Fruit fly (Drosophila melanogaster) whole organism, wandering third instar larva: ENCODE data around the gene CG44153.

Experiments used
- Abd-B ChIP-seq: fragments of >200 bp; optimal IDR thresholded peaks from 2 replicates; lab custom pipeline; 2017; ENCODE audit warnings: missing biosample characterization, missing genetic modification characterization
- CG32264 ChIP-seq: fragments of 200-800 bp; sonication (Bioruptor generic); optimal IDR thresholded peaks from 2 replicates; lab custom pipeline; 2016; ENCODE audit warnings: missing biosample characterization, missing genetic modification characterization
- CG9705 ChIP-seq: fragments of 200-800 bp; sonication (Bioruptor generic); optimal IDR thresholded peaks from 2 replicates; lab custom pipeline; 2018; ENCODE audit warnings: missing biosample characterization, mild to moderate bottlenecking, missing genetic modification characterization
- CrebA ChIP-seq: fragments of 200-800 bp; sonication (Bioruptor generic); optimal IDR thresholded peaks from 2 replicates; lab custom pipeline; 2016; ENCODE audit warnings: missing biosample characterization, mild to moderate bottlenecking, missing genetic modification characterization, borderline replicate concordance
- Dfd ChIP-seq: fragments of >200 bp; optimal IDR thresholded peaks from 2 replicates; lab custom pipeline; 2017; ENCODE audit warnings: missing biosample characterization, missing genetic modification characterization
- Dif ChIP-seq: fragments of 200-275, 200-300 bp; sonication (Bioruptor generic); optimal IDR thresholded peaks from 2 replicates; lab custom pipeline; 2018; ENCODE audit warnings: missing biosample characterization, missing genetic modification characterization; ENCODE audit not compliant: partially characterized antibody
- GATAd ChIP-seq: sonication (Bioruptor generic); optimal IDR thresholded peaks from 2 replicates; lab custom pipeline; 2016; ENCODE audit warnings: missing biosample characterization, missing genetic modification characterization
- HLH106 ChIP-seq: fragments of 200-800 bp; optimal IDR thresholded peaks from 3 replicates; lab custom pipeline; 2019; ENCODE audit warnings: missing biosample characterization, mild to moderate bottlenecking, missing genetic modification characterization, moderate library complexity
- Hnf4 ChIP-seq: fragments of 200-800 bp; sonication (Bioruptor generic); optimal IDR thresholded peaks from 2 replicates; lab custom pipeline; 2016; ENCODE audit warnings: missing biosample characterization, mild to moderate bottlenecking, missing genetic modification characterization
- Hr78 ChIP-seq: fragments of >200 bp; optimal IDR thresholded peaks from 2 replicates; lab custom pipeline; 2017; ENCODE audit warnings: missing biosample characterization, missing genetic modification characterization
- Hr83 ChIP-seq: fragments of 200-300 bp; sonication (Bioruptor generic); optimal IDR thresholded peaks from 2 replicates; lab custom pipeline; 2016; ENCODE audit warnings: missing biosample characterization, mild to moderate bottlenecking, missing genetic modification characterization, moderate library complexity; ENCODE audit not compliant: poor library complexity, severe bottlenecking
- Jra ChIP-seq: sonication (Bioruptor generic); optimal IDR thresholded peaks from 2 replicates; lab custom pipeline; 2016; ENCODE audit warnings: missing biosample characterization, missing genetic modification characterization
- Mio ChIP-seq: sonication (Bioruptor generic); optimal IDR thresholded peaks from 2 replicates; lab custom pipeline; 2016; ENCODE audit warnings: missing biosample characterization, missing genetic modification characterization
- Myc ChIP-seq: fragments of >200 bp; optimal IDR thresholded peaks from 2 replicates; lab custom pipeline; 2017
- N ChIP-seq: fragments of >200 bp; optimal IDR thresholded peaks from 2 replicates; lab custom pipeline; 2018; ENCODE audit warnings: missing biosample characterization, missing external identifiers, missing genetic modification characterization
- OdsH ChIP-seq: fragments of 200-800 bp; sonication (Bioruptor generic); optimal IDR thresholded peaks from 2 replicates; lab custom pipeline; 2016; ENCODE audit warnings: missing biosample characterization, mild to moderate bottlenecking, missing genetic modification characterization
- Rel ChIP-seq, 2 experiments: fragments of 200-800 bp; sonication (Bioruptor generic) in 1 of 2; optimal IDR thresholded peaks; 2 replicates in 1 of 2; 3 replicates in 1 of 2; lab custom pipeline; 2016 to 2019; ENCODE audit warnings: mild to moderate bottlenecking in 2 of 2, missing biosample characterization in 2 of 2, missing genetic modification characterization in 2 of 2, moderate library complexity in 1 of 2
- Sp1 ChIP-seq: fragments of 200-800 bp; sonication (Bioruptor generic); optimal IDR thresholded peaks from 3 replicates; lab custom pipeline; 2019; ENCODE audit warnings: missing biosample characterization, mild to moderate bottlenecking, missing genetic modification characterization, moderate library complexity
- Vsx2 ChIP-seq: fragments of 200-300, 225-300 bp; sonication (Bioruptor generic); optimal IDR thresholded peaks from 2 replicates; lab custom pipeline; 2018; ENCODE audit warnings: missing biosample characterization, missing genetic modification characterization; ENCODE audit not compliant: partially characterized antibody
- br ChIP-seq: fragments of 200-800 bp; sonication (Bioruptor generic); optimal IDR thresholded peaks from 2 replicates; lab custom pipeline; 2016; ENCODE audit warnings: missing biosample characterization, missing genetic modification characterization
- brk ChIP-seq: fragments of 200-800 bp; sonication (Bioruptor generic); optimal IDR thresholded peaks from 2 replicates; lab custom pipeline; 2016; ENCODE audit warnings: missing biosample characterization, mild to moderate bottlenecking, missing genetic modification characterization
- dl ChIP-seq, 2 experiments: fragments of 175-275, 200-275 bp in 1 of 2; fragments of 200-275 bp in 1 of 2; sonication (Bioruptor generic); optimal IDR thresholded peaks; lab custom pipeline; 2018; ENCODE audit warnings: mild to moderate bottlenecking in 2 of 2, missing biosample characterization in 2 of 2, missing genetic modification characterization in 2 of 2, moderate library complexity in 2 of 2; ENCODE audit not compliant: partially characterized antibody in 2 of 2, insufficient read depth in 1 of 2
- dmrt93B ChIP-seq: fragments of 200-800 bp; sonication (Bioruptor generic); optimal IDR thresholded peaks from 2 replicates; lab custom pipeline; 2018; ENCODE audit warnings: missing biosample characterization, mild to moderate bottlenecking, missing genetic modification characterization
- dsf ChIP-seq: sonication (Bioruptor generic); optimal IDR thresholded peaks from 2 replicates; lab custom pipeline; 2016; ENCODE audit warnings: missing biosample characterization, missing genetic modification characterization, borderline replicate concordance
- ey ChIP-seq: fragments of 200-800 bp; sonication (Bioruptor generic); optimal IDR thresholded peaks from 2 replicates; lab custom pipeline; 2016; ENCODE audit warnings: missing biosample characterization, missing genetic modification characterization
- foxo ChIP-seq, 2 experiments: fragments of 200-800 bp; sonication (Bioruptor generic); optimal IDR thresholded peaks; 2 replicates in 1 of 2; 3 replicates in 1 of 2; lab custom pipeline; 2016 to 2017; ENCODE audit warnings: missing biosample characterization in 2 of 2, missing genetic modification characterization in 2 of 2
- fru ChIP-seq: fragments of 200-800 bp; sonication (Bioruptor generic); optimal IDR thresholded peaks from 3 replicates; lab custom pipeline; 2016; ENCODE audit warnings: missing biosample characterization, mild to moderate bottlenecking, missing genetic modification characterization
- h ChIP-seq: fragments of 200-800 bp; sonication (Bioruptor generic); optimal IDR thresholded peaks from 3 replicates; lab custom pipeline; 2016; ENCODE audit warnings: missing biosample characterization, mild to moderate bottlenecking, missing genetic modification characterization
- jim ChIP-seq: fragments of 175-275, 200-325 bp; sonication (Bioruptor generic); optimal IDR thresholded peaks from 2 replicates; lab custom pipeline; 2016; ENCODE audit warnings: missing biosample characterization, mild to moderate bottlenecking, missing genetic modification characterization
- lola ChIP-seq: fragments of >200 bp; optimal IDR thresholded peaks from 2 replicates; lab custom pipeline; 2017; ENCODE audit warnings: missing biosample characterization, missing genetic modification characterization
- pan ChIP-seq: fragments of >200 bp; optimal IDR thresholded peaks from 2 replicates; lab custom pipeline; 2017
- psq ChIP-seq: fragments of 200-800 bp; sonication (Bioruptor generic); optimal IDR thresholded peaks from 3 replicates; lab custom pipeline; 2017; ENCODE audit warnings: missing biosample characterization, mild to moderate bottlenecking, missing genetic modification characterization, moderate library complexity
- rgr ChIP-seq: fragments of 200-800 bp; sonication (Bioruptor generic); optimal IDR thresholded peaks from 3 replicates; lab custom pipeline; 2016; ENCODE audit warnings: missing biosample characterization, mild to moderate bottlenecking, missing genetic modification characterization
- sage ChIP-seq: fragments of 200-800 bp; sonication (Bioruptor generic); optimal IDR thresholded peaks from 2 replicates; lab custom pipeline; 2016; ENCODE audit warnings: missing biosample characterization, mild to moderate bottlenecking, missing genetic modification characterization
- sv ChIP-seq: fragments of 200-800 bp; sonication (Bioruptor generic); optimal IDR thresholded peaks from 3 replicates; lab custom pipeline; 2016; ENCODE audit warnings: missing biosample characterization, missing genetic modification characterization
- tai ChIP-seq: sonication (Bioruptor generic); optimal IDR thresholded peaks from 2 replicates; lab custom pipeline; 2016; ENCODE audit warnings: missing biosample characterization, missing genetic modification characterization
- usp ChIP-seq: fragments of >200 bp; optimal IDR thresholded peaks from 2 replicates; lab custom pipeline; 2017; ENCODE audit warnings: missing biosample characterization, missing genetic modification characterization
- woc ChIP-seq: sonication (Bioruptor generic); optimal IDR thresholded peaks from 2 replicates; lab custom pipeline; 2016; ENCODE audit warnings: missing biosample characterization, mild to moderate bottlenecking, missing genetic modification characterization

Gene CG44153

DNA sequence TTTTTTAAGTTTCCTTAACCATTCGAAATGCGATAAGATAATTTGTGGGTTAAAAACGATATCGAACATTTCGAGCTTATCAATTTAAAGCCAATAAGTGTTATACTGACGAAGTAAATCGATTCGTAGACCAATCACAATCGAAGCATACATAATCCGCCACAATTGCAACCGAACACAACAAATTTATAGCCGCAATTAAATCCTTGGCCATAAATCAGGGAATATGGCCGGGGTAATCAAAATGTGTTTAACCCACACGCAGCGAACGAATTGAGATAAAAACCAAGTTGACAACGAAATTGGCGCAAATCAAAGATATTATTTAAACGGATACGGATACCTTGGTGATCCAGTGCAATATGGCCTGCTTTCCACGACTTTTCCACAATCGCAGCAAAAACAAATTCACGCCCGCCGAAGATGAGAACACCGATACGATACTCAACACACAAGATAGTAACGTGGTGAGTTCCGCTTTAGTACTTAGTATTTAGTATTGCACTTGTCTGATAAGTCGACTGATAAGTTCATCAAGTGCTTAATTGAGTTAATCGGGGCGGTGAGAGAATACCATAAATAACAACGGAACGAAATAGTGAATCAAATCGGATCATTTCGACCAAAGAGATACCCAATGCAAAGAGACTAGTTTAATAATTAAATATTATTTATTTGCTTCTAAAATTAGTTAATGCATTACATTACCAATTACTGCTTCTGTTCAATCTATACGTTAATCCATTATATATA lies 33.2 kb downstream of the CG44153 start:
- TF ChIP-seq CrebA (GFP tag; lab: Kevin White, UChicago) (peak; percentile 66), ey (GFP tag; lab: Kevin White, UChicago) (no peak), tai (GFP tag; lab: Kevin White, UChicago) (no peak), dmrt93B (no peak), Hr83 (GFP tag; lab: Kevin White, UChicago) (no peak), brk (no peak), lola (GFP tag; lab: Kevin White, UChicago) (no peak), HLH106 (tag; lab: Kevin White, UChicago) (no peak), Rel (GFP tag; optimal IDR thresholded peaks at IDR 0.05; lab: Kevin White, UChicago) (no peak), Rel (tag; optimal IDR thresholded peaks at IDR 0.05; lab: Kevin White, UChicago) (peak; percentile 30), sage (no peak), dsf (no peak), Sp1 (GFP tag; lab: Kevin White, UChicago) (peak; percentile 53), Myc (no peak), Dif (GFP tag; lab: Kevin White, UChicago) (no peak), Hr78 (GFP tag; lab: Kevin White, UChicago) (no peak), Mio (GFP tag; lab: Kevin White, UChicago) (no peak), sv (GFP tag; lab: Kevin White, UChicago) (no peak), br (GFP tag; lab: Kevin White, UChicago) (no peak), usp (GFP tag; lab: Kevin White, UChicago) (no peak), h (GFP tag; lab: Kevin White, UChicago) (no peak), woc (GFP tag; lab: Kevin White, UChicago) (no peak)

DNA sequence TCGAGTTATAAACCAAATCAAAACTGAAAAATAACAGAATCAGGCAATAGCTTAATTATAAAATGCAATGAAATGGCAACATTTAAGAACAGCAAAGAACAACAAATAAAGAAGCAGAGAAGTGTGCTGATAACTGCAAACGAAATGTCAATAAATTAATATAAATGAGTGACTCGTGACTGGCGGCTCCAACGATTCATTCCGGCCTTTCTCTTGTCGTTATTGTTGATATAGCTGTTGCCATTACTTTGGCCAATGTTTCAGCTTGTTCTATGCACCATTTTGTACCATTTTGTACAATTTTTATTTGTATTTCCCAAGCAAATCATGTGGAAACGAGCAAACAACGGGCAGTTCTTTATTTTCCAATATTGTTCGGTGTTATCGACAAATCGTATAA lies 34.5 kb downstream of the CG44153 start:
- TF ChIP-seq dmrt93B: no peak

DNA sequence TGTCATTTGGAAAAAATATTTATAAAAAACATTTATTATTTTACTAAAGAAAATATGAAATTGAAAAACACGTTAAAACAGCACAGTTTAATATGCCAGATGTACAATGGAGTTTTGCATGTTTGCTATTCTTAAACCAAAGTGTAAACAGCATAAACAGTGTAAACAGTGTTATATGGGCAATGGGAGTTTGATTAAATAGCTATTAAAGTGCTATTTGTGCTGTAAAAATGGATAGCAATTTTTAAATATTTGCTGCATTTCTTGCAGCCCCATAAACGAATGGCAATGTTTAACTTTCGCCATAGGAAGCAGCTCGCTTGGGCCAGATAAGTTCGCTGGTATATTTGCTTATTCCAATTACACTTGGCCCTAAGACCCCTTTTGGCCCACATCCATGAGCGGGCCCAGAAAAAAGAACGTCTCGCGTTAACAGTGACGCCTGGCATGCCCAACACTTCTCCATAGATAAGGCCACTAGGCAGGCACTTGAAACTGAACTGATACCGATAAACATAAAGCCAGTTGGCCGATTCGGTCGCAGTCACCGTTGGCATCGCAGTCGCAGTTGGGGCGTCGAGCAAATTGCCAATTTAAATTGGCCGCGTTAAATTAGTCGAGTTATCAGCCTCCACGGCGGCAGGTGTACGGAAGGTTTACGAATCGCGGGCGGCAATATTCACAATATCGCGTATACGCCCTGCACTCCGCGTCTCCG lies 35.7 kb downstream of the CG44153 start, which contains the start of gene CG4839:
Gene CG4839, plus strand, starts transcription at position 541 of the 718 bp plus-strand sequence.
- TF ChIP-seq Sp1 (GFP tag; lab: Kevin White, UChicago) (no peak), dmrt93B (no peak), h (GFP tag; lab: Kevin White, UChicago) (peak; percentile 58), foxo (GFP tag; optimal IDR thresholded peaks at IDR 0.05; lab: Kevin White, UChicago) (peak in 1 of 2 experiments; percentile 52), Dif (GFP tag; lab: Kevin White, UChicago) (no peak), tai (GFP tag; lab: Kevin White, UChicago) (no peak), br (GFP tag; lab: Kevin White, UChicago) (peak; percentile 61), jim (no peak), Hr83 (GFP tag; lab: Kevin White, UChicago) (no peak), dsf (no peak), CG32264 (GFP tag; lab: Kevin White, UChicago) (no peak), Jra (no peak), brk (no peak), Mio (GFP tag; lab: Kevin White, UChicago) (no peak), Rel (GFP tag; optimal IDR thresholded peaks at IDR 0.05; lab: Kevin White, UChicago) (no peak), Rel (tag; optimal IDR thresholded peaks at IDR 0.05; lab: Kevin White, UChicago) (peak; percentile 1), Myc (no peak), CG9705 (no peak), Abd-B (GFP tag; lab: Kevin White, UChicago) (no peak), sv (GFP tag; lab: Kevin White, UChicago) (no peak), sage (no peak), HLH106 (tag; lab: Kevin White, UChicago) (peak; percentile 25), rgr (GFP tag; lab: Kevin White, UChicago) (peak; percentile 43), CrebA (GFP tag; lab: Kevin White, UChicago) (no peak), usp (GFP tag; lab: Kevin White, UChicago) (no peak), dl (GFP tag; optimal IDR thresholded peaks at IDR 0.05; lab: Kevin White, UChicago; ENCODE audit: insufficient read depth in 1 of 2, partially characterized antibody in 2 of 2) (no peak), woc (GFP tag; lab: Kevin White, UChicago) (no peak), fru (GFP tag; lab: Kevin White, UChicago) (peak; percentile 29), psq (no peak), N (GFP tag; lab: Kevin White, UChicago) (no peak), Vsx2 (GFP tag; lab: Kevin White, UChicago) (no peak), lola (GFP tag; lab: Kevin White, UChicago) (no peak), OdsH (no peak), Hr78 (GFP tag; lab: Kevin White, UChicago) (no peak), pan (no peak), ey (GFP tag; lab: Kevin White, UChicago) (peak; percentile 30), Dfd (GFP tag; lab: Kevin White, UChicago) (no peak), Hnf4 (GFP tag; lab: Kevin White, UChicago) (no peak), GATAd (no peak)
- TF ChIP-seq, all 38 proteins: peak for 8
